Fruit fly (Drosophila melanogaster): ENCODE measurements around the gene CG4301.

Gene CG4301

DNA sequence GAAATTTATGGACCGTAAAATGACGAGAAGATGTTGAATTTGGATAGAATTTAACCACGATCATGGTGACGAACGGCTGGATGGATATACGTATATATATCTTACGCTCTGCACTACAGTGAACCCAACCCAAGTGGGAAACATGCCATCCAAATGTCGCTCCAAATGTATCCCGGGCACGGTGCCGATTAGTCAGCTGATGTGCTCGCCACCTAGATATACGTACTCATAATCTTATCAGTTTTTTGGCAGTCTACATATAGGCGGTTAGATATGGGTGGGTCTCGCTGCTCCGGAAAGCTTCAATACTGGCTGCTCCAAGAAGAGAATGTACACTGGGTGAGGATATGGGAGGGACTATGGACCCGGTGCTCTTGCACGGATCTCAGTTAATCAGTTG is 774 bp downstream of the CG4301 start:
- no peak for TF ChIP-seq noc (tag; optimal IDR thresholded peaks at IDR 0.05)

DNA sequence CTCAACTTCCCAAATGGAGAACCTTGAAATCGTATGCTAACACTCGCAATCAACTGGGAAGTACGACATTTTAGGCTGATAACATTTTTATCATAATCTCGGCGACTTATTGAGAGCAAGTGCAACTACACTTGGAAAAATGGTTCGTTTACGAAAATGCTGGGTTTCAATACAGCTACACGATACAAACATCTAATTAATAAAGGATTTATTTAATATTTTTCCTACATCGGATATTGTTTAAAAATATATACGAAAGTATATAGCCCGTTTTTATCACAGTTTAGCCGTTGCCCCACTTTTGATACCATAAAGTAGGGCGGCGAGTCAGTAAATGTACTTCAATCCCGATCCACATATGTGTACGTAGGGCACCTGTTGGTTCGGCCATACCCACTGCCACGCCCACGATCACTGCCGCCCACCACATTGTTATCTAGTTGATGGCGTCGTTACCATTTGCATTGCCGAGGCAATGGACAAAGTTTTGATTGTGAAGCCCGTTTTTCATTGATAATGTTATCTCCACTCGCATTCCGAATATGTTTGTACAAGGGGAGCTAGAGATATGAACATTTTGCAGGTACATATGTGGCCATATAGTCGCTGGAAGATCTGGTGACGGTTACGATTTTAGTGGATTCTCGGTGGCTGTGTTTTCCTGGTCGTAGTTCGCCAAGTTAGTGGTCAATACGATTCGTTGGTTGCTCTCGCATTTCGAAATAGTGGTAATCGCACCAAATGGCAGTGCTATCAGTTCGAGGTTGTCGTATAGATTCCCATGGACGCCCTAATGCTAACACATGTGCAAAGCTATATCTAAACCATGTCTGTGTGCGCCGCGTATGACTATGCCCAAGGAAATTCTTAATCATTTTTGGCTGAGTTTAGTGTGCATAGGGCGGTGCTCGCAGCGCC is 9.4 kb downstream of the CG4301 start, which contains the start of gene Traf-like:
TSS of gene Traf-like (plus strand) at position 596 of the 918 bp plus-strand sequence.
- TF ChIP-seq noc (tag; optimal IDR thresholded peaks at IDR 0.05), result peak; percentile 48

DNA sequence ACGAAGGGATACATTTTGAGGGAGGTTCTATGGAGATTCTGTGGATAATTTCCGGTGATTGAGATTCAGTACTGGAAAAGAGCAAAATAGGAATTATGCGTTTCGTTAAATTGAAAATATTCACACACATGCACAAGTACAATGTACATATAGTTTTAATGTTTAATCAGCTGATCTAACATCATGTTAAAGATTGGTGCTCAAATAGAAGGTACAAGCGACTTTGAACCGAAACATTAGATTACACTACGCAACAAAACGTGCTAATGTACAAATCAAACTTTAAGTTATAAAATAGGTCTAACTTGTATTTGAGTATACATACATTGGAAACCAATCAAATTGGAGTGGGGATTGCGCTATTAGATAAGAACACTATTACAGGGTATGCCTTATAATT is 14.7 kb downstream of the CG4301 start:
- TF ChIP-seq noc (tag; optimal IDR thresholded peaks at IDR 0.05), result no peak

DNA sequence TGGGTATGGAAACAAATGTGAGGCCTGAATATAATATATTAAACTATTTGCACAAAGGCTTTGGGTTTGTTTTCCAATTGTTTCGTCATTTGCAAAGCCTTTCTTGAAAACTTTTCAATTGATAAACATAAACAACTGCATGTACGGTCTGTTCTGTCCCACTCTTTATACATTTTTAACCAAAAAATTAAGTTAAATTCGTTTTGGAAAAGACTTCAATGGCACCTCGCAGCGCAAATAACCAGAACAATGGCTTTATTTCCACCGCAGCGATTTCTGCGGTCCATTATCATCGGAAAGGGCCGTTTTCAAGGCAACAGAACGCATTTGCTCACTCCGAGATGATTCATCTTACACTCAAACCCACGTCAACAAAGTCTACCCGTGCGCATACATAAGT is 15.6 kb downstream of the CG4301 start:
- no peak for TF ChIP-seq noc (tag; optimal IDR thresholded peaks at IDR 0.05)

DNA sequence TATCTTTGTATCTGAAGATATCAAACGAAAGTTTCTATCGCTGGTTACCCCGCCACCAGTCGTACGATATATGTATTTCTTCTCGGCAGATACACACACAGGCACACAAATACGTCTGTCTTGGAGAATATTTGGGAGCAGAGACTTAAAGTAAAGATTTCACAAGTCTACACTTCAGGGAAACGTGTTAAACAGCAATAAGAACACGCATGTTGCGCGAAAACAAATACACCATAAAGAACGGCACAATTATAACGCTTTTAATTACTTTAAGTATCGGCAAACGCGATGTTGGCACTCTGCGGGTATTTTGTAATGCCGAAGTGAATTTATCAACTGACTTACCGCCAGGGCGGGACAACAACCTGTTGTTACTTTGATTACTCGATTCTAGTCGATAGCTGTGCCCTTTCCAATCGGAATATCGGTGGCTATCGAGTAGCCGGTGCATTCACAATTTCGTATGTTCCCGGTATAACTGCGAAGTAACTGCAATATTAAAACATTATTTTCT is 16.6 kb downstream of the CG4301 start, which contains the start of gene AnxB11:
TSS of gene AnxB11 (minus strand) at position 367 of the 514 bp plus-strand sequence.
- no peak for TF ChIP-seq noc (tag; optimal IDR thresholded peaks at IDR 0.05)

DNA sequence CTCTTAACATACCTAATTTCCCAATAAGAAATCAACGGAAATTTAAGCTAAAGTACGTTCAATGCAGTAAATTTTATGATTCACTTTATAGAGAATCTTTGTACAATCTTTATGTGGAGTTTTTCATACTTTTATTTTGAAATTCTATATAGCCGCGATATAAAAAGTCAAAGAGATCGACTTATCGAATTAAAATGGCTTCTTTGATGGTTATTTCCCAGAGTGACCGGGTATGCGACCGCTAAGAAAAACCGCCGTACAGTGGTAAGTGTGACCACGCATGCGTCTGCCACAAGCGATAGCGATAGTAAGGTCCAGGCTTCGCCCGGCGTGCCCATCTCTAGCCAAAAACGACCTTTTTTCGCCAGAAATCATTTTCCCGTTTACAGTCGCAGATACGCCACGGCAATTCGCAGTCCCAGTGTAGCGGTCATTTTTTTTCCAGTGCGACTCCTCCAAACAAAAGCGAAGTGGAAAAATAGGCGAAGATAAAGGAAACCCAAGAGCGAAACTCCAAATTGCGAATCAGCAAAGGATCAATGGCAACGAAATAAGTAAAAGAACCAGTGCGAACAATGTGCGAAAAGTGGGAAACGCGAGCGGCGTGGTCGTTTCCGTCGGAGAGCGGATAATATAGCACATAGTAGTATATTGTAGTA is 17.3 kb downstream of the CG4301 start, which contains the start of gene hang:
TSS of gene hang (plus strand) at position 366 of the 659 bp plus-strand sequence.
- TF ChIP-seq noc (tag; optimal IDR thresholded peaks at IDR 0.05), result peak; percentile 53

DNA sequence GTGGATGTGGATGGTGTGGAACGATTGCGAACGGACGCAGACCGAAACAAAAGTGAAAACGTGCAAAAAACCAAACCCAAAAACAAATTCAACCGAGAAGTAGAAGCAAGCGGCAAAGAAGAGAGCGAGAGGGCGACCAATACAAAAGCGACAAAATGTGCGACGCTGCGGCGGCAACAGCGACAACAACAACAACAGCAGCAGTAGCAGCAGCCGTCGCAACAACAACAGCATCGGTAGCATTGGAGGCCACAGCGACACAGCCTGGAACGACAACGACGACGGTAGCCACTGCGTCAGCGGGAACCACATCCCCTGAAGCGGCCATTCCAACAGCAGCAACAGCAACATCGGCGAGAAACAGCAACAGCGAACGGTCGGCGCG is 17.8 kb downstream of the CG4301 start:
- TF ChIP-seq noc (tag; optimal IDR thresholded peaks at IDR 0.05), result no peak

DNA sequence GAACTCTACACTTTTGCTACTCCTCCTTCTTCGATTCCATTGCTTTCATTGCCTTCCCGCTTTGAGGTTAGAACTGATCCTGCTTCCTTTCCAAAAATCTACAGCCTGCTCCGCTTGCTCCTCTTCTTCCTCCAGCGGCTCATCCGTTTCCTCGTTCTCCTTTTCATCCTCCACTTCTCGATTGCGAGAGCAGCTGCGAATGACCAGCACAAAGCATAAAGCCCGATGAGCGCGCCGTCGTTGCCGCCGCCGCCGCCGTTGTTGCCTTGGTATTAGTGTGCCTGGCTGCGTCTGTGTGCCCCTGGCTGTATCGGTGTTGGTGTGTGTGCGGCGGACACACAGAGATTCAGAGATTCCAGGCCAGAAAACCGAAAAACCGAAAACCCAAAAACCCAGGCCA is 19.0 kb downstream of the CG4301 start:
- no peak for TF ChIP-seq noc (tag; optimal IDR thresholded peaks at IDR 0.05)

DNA sequence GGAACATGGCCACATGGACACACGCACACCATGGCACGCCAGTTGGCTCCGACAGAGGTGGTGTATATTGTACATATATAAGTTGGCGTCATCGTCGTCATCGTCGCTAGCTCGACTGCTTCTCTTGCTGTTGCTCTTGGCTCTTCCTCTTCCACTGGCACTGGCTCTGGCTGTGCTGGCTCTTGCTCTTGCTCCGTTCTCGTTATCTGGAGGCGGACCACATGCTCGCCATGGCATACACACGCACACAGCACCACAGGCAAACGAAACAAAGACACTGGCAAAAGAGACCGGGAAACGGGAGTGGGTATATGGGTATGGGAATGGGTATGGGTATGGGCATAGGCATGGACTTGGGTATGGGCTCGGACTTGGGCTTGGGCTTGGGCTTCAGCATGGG is 19.8 kb downstream of the CG4301 start:
- no peak for TF ChIP-seq noc (tag; optimal IDR thresholded peaks at IDR 0.05)

DNA sequence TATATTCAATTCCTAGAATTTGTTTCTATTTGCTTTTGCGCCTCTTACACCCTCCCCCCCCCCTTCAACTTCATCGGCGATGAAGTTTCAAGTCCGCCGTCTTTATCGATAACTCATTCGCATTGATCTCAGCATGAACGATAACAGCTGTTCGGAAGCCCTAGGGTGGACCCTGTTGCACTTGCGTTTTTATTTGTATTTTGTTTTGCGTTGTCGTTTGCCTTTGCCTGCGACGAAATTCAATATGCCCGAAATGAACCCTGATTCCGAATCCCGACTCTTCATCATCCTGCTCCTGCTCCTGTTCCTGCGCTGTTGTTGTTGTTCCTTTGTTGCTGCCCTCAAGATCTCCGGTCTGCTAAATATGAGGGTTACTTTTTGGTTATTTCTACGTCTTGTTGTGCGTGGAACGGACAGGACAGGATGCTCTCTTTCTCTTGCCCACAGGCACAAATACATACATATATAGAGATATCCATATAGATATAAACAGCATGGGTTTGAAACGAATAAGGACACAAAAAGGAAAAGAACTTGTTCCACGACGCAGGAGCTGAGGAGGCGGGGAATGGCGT is 21.3 kb downstream of the CG4301 start:
- no peak for TF ChIP-seq noc (tag; optimal IDR thresholded peaks at IDR 0.05)

DNA sequence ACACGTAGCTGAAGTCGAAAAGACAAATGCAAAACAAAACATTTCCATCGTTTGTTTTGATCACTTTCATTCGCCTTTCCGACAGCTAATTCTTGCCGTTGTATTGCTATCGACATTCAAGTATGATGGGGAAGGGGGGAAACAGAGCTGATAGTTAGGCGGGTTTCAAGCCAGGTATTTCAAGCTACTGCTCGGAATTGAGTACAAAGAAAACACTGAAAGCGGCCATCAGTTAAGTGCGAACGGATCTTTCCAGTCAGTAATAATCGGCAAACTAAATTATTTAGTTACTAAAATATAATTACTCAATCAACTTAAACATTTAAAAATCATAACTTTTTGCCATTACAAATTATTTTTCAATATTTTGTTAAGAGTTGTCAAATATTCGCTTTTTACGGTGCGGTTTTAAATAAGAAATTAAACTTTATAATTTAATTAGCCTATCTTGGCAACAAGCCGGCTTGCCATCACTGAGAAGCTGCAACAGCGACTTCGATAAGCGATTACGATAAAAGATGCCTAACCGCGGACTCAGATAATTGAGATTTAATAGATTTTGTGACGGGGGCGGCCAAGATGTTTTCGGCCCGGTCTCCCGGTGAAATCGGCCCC is 22.6 kb downstream of the CG4301 start:
- TF ChIP-seq noc (tag; optimal IDR thresholded peaks at IDR 0.05), result no peak

DNA sequence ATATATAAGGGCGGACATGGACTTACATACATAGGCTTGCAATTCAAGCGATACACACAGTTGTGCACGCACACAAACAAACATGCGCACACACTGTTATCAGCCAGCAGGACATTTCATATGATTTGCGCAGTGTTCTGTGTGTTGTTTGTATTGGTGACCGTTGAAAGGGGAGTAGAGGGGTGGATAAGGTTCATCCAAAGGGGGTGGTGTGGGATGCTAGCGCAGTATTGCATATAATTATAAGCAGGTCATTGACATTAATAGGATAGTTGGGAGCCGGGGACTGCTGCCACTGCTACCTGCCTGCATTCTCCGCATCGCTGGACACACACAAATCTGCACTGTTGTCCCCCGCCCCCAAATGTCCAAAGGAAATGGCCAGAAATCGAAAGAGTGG is 23.2 kb downstream of the CG4301 start:
- no peak for TF ChIP-seq noc (tag; optimal IDR thresholded peaks at IDR 0.05)

DNA sequence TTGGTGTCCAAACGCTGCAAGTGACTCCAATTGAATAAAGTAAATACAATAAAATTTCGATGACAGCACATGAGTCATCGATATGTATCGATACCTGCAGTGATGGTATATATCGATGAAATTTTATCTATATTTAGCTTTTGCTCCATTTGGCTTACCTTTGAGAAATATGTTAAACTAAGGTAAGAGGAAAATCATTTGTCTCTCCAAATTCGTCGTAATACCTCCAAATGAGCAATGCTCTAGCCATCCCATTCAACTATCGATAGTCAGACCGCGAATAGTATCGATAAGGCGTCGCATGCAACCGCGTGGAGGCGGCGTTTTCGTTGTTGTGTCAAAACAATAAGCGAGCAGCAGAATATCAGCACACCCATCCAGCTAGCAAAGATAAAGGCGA is 35.9 kb downstream of the CG4301 start, which contains the start of the genes Cdc50 and rngo:
TSS of gene Cdc50 (minus strand) at position 52 of the 400 bp plus-strand sequence.
TSS of gene rngo (plus strand) at position 189 of the 400 bp plus-strand sequence.
- TF ChIP-seq noc (tag; optimal IDR thresholded peaks at IDR 0.05), result peak; percentile 39

DNA sequence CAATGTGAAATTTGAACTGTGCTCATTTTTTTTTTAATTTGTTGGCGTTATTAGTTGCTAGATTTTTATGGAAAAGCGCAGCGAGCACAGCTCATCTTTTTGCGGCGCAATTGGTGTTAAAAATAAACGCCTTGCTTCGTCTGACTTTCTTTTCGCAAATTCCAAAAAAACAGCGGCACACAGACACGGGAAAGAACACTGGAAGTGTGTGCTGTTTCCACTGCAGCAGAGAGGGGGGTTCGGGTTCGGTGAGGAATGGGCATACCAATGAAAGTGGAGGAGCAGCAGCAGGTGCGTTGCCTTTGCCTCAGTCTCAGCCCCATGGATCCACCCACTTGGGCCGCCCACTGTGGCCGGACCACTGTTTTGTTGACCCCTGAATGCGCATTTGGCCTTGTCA is 37.1 kb downstream of the CG4301 start:
- no peak for TF ChIP-seq noc (tag; optimal IDR thresholded peaks at IDR 0.05)

DNA sequence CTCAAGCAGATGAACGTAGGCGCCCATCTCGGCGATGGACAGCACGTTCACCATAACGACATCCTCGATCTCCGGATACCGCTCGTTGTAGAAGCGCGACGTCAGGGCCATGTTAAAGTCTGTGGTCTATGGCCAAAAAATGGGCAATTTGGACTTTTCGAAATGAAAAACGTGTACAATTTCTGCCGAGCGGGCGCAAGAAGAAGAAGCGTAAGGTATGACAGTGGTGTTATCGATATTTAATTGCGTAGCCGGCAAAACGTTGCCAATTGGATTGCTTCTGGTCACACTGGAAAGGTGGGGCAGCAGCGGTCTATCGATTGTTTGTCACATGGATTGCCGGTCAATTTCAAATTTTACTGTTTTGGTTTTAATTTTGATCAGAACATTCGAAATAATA is 41.5 kb downstream of the CG4301 start, which contains the start of gene eIF2alpha:
TSS of gene eIF2alpha (minus strand) at position 225 of the 400 bp plus-strand sequence.
- no peak for TF ChIP-seq noc (tag; optimal IDR thresholded peaks at IDR 0.05)

Data from whole organism, larva.